Worm (Caenorhabditis elegans): ENCODE results near the gene srv-31.

DNA sequence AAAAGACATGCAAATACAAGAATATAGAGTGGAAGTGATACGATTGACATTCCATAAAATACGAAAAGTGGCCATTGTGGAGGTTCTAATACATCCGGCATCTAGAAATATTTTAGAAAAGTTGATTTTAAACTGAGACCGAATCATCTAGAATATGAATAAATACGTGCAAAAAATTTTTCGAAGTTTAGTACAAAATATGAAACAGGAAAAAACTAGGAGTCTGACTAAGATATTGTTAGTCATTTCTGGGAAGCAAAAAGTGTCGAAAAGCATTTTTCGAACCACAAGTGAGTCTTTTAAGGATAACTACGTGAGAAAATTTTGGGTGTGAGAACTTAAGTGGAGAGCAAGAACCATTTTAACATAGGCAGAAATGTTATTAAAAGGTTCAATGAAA lies 10.3 kb upstream of the srv-31 start, which contains the start of gene srv-32:
- TF ChIP-seq nhr-12 (tag; optimal IDR thresholded peaks at IDR 0.05) (no peak), unc-62 (GFP tag; optimal IDR thresholded peaks at IDR 0.05) (no peak), snpc-4 (tag; optimal IDR thresholded peaks at IDR 0.05) (no peak)
